Fruit fly (Drosophila melanogaster) whole organism, larva: ENCODE data around the gene Karybeta3.
A peak's percentile ranks its signal among the peaks of the same experiment; 100 is the strongest.

Experiments used
- noc ChIP-seq: fragments of 200-800 bp; sonication (Bioruptor generic); optimal IDR thresholded peaks from 3 replicates; lab custom pipeline; 2019; ENCODE audit warnings: missing biosample characterization, mild to moderate bottlenecking, missing genetic modification characterization, moderate library complexity

The Karybeta3 gene

dm6 chr3R:4649126-4649811 lies at the start of gene Karybeta3:
TSS of gene Karybeta3 (plus strand) at chr3R:4649176.
- TF ChIP-seq noc = peak; percentile 66

DNA sequence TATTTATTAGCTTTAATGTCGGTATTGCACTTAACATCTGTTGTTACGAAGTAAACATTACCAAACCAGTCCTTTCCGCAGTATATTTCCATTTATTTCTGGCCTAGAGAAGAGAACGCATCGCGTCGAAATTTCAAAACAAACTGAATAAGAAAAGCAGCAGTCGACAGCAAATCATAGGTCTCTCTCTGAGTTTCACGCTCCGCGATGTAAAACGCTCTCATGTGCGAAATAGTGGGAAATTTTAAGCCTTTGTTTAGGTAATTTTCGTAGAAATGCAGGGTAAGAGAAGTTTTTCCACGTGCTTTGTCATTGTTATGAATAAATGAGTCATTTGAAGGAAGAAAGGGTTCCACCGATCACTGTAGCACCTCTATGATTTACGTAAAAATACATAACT lies 49.4 kb upstream of the Karybeta3 start:
- no peak for TF ChIP-seq noc

dm6 chr3R:4601887-4602531 lies 47.0 kb upstream of the Karybeta3 start:
- TF ChIP-seq noc = no peak

DNA sequence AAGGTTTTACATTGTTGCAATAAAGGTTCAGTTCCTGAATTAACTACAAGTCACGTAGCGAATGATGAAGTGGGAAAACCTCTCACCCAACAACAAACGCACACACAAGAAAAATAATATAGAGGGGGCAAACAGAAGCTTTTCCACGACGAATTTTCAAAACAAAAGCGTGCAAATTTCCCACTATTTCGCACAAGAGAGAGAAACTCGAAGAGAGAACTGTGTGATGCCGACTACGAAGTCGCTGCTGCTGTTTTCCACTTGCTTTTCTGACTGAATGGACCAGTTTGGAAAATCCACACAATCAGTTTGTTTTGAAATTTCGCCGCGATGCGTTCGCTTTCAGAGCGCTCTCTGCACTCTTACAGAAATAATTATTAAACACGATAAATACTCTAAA lies 36.4 kb upstream of the Karybeta3 start, which contains the start of gene 5-HT2A:
TSS of gene 5-HT2A (plus strand) at position 301 of the 400 bp plus-strand sequence.
- TF ChIP-seq noc = no peak

DNA sequence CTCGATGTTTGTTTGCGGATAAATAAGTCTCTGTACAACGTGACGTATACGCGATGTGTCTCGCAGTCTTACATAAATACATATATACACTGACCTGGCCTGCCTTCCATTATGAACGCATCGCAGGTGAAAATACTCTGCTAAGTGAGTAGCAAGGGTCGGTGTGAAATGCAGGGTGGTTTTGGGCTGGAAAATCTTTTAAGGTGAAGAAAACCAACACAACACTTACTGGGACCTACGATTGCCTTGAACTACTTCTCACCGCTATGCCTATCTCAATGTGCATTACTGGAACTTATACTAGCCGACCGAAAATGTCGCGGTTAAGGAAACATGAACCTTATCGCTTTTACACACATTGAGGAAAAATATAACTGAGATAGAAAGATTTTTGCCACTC lies 32.8 kb upstream of the Karybeta3 start:
- no peak for TF ChIP-seq noc

DNA sequence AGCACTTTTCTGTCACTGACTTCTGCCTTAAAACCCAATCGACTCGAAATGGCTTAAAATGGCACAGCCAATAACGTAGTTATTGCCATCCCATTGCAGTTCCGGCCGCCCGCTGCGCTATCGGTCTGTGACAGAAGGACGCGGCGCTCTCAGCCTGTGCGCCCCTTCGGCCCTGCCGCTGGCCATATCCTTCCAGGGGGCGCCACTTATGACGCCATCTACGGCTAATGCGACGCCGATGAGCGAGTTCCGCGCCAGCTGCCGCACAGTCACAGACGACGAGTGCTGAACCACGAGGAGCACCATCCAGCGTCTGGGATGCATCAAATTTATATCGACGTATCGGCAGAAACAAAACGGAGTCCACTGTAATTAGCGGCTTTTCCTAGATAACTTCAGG lies 16.3 kb upstream of the Karybeta3 start:
- TF ChIP-seq noc = no peak

dm6 chr3R:4634337-4634914 lies 14.6 kb upstream of the Karybeta3 start:
- no peak for TF ChIP-seq noc

DNA sequence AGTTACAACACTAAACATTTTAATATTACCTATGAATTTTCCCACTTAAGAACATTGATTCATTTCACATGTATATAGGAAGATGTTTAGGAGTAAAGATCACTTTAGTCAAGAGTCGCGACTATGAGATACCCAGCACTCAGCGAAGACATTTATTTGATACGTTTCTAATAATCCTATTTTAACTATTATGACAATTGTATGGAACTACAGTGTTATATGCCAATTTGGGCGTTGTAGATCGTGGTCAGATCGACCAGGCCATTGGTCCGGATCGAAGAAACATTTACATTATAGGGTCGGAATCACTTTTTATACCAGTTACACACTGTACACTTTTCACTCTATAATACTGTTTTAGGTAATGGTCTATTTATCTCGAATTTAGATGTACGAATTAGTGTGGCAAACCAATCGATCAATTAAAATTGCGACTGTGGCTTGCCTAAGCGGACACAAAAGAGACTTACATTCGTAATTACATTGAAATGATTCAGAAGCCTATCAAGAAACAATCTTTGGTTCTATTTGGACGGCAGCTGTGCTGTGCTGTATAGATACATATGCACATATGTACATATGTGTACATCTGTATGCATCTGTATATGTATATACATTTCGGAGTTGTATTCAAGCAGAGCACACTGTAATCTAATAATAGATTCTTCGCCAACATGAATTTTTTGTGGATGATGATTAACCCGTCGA lies 8.3 kb upstream of the Karybeta3 start:
- no peak for TF ChIP-seq noc

DNA sequence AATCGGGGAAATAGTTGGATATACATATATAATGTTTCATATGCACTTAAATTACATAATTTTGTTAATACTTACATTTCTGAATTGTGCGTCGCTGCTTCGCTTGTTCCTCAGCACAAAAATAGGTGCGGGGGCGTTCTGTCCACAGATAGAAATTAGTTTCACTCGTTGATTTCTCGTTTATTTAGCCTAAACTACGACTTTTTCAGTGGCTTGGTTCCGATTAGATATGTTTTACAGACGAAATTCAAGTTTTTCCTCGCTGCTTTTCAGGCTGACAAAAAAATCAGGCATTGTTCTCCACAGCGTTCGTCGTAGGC lies 7.8 kb upstream of the Karybeta3 start:
- TF ChIP-seq noc = no peak

DNA sequence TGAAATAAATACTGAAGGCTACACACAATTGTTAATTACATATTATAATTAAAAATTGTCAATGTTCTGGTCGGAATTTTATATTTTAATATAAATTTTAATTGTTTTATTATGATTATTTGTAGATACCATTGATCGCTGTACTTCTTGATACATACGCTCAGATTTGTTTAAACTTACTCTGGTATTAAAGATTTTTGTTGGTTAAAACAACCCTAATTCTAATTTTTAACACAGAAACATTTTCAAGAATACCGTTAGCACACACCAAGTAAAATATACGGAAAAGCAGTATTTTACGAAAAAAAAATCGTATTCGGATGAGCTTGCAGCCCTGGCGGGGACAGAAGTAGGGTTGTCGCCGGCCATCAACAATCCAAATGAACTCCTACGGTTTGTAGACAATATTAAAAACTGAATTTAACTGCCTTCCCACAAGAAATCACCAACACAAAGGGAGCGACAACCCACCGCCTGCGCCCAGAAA lies 7.3 kb upstream of the Karybeta3 start, which contains the start of the genes CG9775, MED31 and slx1:
TSS of gene CG9775 (minus strand) at position 223 of the 487 bp plus-strand sequence.
TSS of gene MED31 (plus strand) at position 348 of the 487 bp plus-strand sequence.
TSS of gene slx1 (plus strand) at position 348 of the 487 bp plus-strand sequence.
- peak; percentile 49 for TF ChIP-seq noc

DNA sequence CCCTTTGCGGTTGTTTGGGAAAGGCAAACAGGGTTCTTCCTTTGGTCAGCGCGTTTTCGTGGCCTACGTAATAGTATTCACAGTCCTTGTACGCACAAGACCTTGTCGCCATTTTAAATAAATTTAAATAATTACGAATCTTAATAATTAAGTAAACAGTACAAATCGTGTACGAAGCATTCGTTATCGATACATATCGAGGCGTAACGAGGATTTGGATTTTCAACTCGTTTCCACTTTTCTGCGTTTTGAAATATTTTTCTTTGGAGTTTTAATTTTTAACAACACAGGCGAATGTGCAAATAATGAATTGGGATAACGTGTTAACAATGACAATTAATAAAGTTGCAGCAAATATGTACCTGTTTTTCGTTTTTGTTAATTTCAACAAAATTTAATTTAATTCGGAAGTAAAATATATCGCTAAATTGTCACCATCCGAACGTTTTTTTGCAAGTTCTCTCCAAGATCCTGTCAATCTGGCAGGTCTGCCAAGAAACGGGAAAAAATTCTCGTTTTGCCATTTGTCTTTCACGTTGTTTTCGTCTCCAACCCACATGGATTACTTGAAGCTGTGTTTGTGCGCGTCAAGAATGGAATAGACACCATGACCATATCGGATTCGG lies 3.4 kb upstream of the Karybeta3 start, which contains the start of the genes Dlip2 and rpk:
TSS of gene Dlip2 (minus strand) at position 199 of the 626 bp plus-strand sequence.
TSS of gene rpk (plus strand) at position 525 of the 626 bp plus-strand sequence.
- no peak for TF ChIP-seq noc

dm6 chr3R:4649880-4650493 lies 1.0 kb downstream of the Karybeta3 start:
- no peak for TF ChIP-seq noc

DNA sequence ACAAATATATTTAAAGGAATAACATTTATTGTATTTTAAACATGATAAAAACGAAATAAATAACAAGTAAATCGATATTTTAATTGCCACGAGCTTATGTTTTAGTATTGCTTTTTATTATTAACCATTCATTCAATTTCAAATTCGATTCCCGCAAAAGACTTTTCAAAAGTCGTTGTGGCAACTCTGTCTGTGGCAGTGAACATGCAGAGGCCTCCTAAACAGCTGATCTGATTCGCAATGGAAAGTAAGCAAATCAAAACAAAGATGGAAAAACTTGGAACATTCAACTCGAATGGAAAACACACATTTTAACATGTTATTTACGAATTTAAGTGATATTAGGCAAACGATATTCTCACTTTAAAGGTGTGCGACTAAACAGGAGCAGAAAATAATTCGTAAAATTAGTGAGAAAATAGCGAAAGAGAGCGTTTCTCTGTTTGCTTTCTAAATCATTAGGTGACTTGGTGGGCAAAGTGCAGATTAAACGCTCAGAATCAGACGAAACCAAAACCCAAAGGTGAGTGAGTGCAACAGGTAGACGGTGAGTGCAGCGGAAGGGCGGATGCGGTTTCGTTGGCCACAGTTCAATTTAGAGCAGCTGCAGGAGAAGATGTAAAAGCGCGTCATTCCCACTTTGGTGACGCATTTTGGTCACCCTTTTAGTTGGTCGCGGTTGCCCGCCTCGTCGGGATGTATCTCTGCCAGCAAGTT lies 5.7 kb downstream of the Karybeta3 start, which contains the start of gene spartin:
TSS of gene spartin (plus strand) at position 244 of the 717 bp plus-strand sequence.
- no peak for TF ChIP-seq noc

dm6 chr3R:4658991-4659933 lies 10.3 kb downstream of the Karybeta3 start, which contains the start of gene smash:
TSS of gene smash (plus strand) at chr3R:4659579.
- peak; percentile 50 for TF ChIP-seq noc
